Worm (Caenorhabditis elegans) whole organism, L4 larva: Measurements from ENCODE around the gene anmt-1.

Experiments
- ceh-82 ChIP-seq: sonication (generic microtip); optimal IDR thresholded peaks from 2 replicates; lab custom pipeline; 2017; ENCODE audit warnings: missing biosample characterization, missing genetic modification characterization
- nhr-77 ChIP-seq: fragments of 150-350 bp; optimal IDR thresholded peaks from 2 replicates; lab custom pipeline; 2014; ENCODE audit warnings: missing biosample characterization, missing genetic modification characterization

DNA sequence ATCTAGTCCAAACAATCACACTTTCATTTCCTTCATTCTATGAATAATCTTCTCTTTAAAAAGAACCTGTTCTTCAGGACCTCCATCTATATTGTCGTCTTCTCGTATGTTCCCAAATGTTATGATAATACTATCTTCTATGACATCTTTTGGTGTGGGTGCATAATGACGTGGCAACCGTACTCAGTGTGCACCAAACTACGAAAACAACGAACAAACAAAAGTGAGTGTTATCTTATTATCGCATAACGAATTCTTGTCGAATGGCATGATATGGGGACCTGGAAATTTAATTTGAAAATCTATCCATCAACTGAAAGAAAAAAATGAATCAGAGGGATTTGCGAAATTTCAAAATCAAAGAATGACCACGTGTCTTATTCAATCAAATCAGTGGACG, 28.6 kb upstream of the anmt-1 start:
- TF ChIP-seq nhr-77 = no peak
- no peak for TF ChIP-seq ceh-82 (tag; lab: Kevin White, UChicago)
